Fruit fly (Drosophila melanogaster): ENCODE data around the gene ChT.

Gene ChT

dm6 chr3R:18719767-18720341 is 39.5 kb downstream of the ChT start (continued):
- TF ChIP-seq CG30020 (tag; optimal IDR thresholded peaks at IDR 0.05): no peak
- TF ChIP-seq caup (GFP tag; optimal IDR thresholded peaks at IDR 0.05; ENCODE audit: severe bottlenecking): peak; percentile 90
- peak; percentile 93 for TF ChIP-seq CG2120 (GFP tag; optimal IDR thresholded peaks at IDR 0.05)
- TF ChIP-seq eyg (GFP tag; optimal IDR thresholded peaks at IDR 0.05): peak; percentile 77
- TF ChIP-seq CG11093 (GFP tag; IDR thresholded peaks at IDR 0.05): peak; percentile 52; the same call in 1 of the 3 replicates
- TF ChIP-seq Dp (GFP tag; optimal IDR thresholded peaks at IDR 0.05): no peak
- TF ChIP-seq lola (GFP tag; optimal IDR thresholded peaks at IDR 0.05): peak in 1 of 3 experiments; percentile 63

- TF ChIP-seq D (optimal IDR thresholded peaks at IDR 0.05) (no peak), D (GFP tag; optimal IDR thresholded peaks at IDR 0.05) (peak; percentile 2), CG6813 (GFP tag; optimal IDR thresholded peaks at IDR 0.05) (no peak), Rx (GFP tag; IDR thresholded peaks at IDR 0.05) (no peak), seq (GFP tag; IDR thresholded peaks at IDR 0.05) (no peak), tin (GFP tag; optimal IDR thresholded peaks at IDR 0.05) (no peak), pho (GFP tag; optimal IDR thresholded peaks at IDR 0.05) (no peak), ro (GFP tag; IDR thresholded peaks at IDR 0.05) (no peak), Ets97D (GFP tag; optimal IDR thresholded peaks at IDR 0.05) (no peak), CG16813 (GFP tag; IDR thresholded peaks at IDR 0.05; ENCODE audit: partially characterized antibody) (no peak), tap (tag; optimal IDR thresholded peaks at IDR 0.05) (no peak), CHES-1-like (GFP tag; optimal IDR thresholded peaks at IDR 0.05) (no peak), wdn (GFP tag; IDR thresholded peaks at IDR 0.05) (no peak), CG2678 (tag; optimal IDR thresholded peaks at IDR 0.05) (no peak), psq (GFP tag; optimal IDR thresholded peaks at IDR 0.05) (no peak), Nf-YA (GFP tag; IDR thresholded peaks at IDR 0.05) (no peak), Med (GFP tag) (peak; percentile 5), Hey (tag; optimal IDR thresholded peaks at IDR 0.05) (peak; percentile 96), CG30020 (tag; optimal IDR thresholded peaks at IDR 0.05) (no peak), sens-2 (GFP tag; IDR thresholded peaks at IDR 0.05) (no peak), CG7786 (GFP tag; optimal IDR thresholded peaks at IDR 0.05) (no peak), mam (GFP tag; optimal IDR thresholded peaks at IDR 0.05) (no peak), CG17568 (GFP tag; optimal IDR thresholded peaks at IDR 0.05) (no peak), CG3163 (GFP tag; optimal IDR thresholded peaks at IDR 0.05) (no peak), abd-A (tag; optimal IDR thresholded peaks at IDR 0.05) (peak; percentile 57), Sry-δ (GFP tag; optimal IDR thresholded peaks at IDR 0.05) (no peak), CG13287 (GFP tag; IDR thresholded peaks at IDR 0.05; ENCODE audit: partially characterized antibody) (no peak), CG3838 (GFP tag; optimal IDR thresholded peaks at IDR 0.05) (no peak), CG5953 (GFP tag; IDR thresholded peaks at IDR 0.05) (no peak)
These were observed 41.0 kb downstream of the ChT start for dm6 chr3R:18721368-18721767.

- TF ChIP-seq CG3065 (GFP tag; optimal IDR thresholded peaks at IDR 0.05) (no peak), Dll (GFP tag; IDR thresholded peaks at IDR 0.05; ENCODE audit: partially characterized antibody) (peak; percentile 34; the same call in 1 of the 4 replicates), crol (GFP tag; IDR thresholded peaks at IDR 0.05) (no peak), stwl (tag; optimal IDR thresholded peaks at IDR 0.05) (peak; percentile 43), CG10267 (tag; optimal IDR thresholded peaks at IDR 0.05) (no peak), CG15073 (GFP tag; optimal IDR thresholded peaks at IDR 0.05) (no peak), Dref (GFP tag; IDR thresholded peaks at IDR 0.05) (no peak), Neu2 (GFP tag; optimal IDR thresholded peaks at IDR 0.05; ENCODE audit: borderline replicate concordance) (peak; percentile 41), CG12155 (GFP tag; optimal IDR thresholded peaks at IDR 0.05) (no peak), Nf-YB (GFP tag; optimal IDR thresholded peaks at IDR 0.05) (no peak), fd64A (GFP tag; optimal IDR thresholded peaks at IDR 0.05) (no peak), corto (GFP tag; optimal IDR thresholded peaks at IDR 0.05) (no peak), Trl (optimal IDR thresholded peaks at IDR 0.05) (peak in 1 of 2 experiments; percentile 47), Trl (GFP tag; optimal IDR thresholded peaks at IDR 0.05) (no peak)
These were observed 42.1 kb downstream of the ChT start, which contains the start of gene CG34283 for dm6 chr3R:18722490-18722889. CG34283 (minus strand) TSS chr3R:18722590.
